Worm (Caenorhabditis elegans) whole organism, young adult: ENCODE data around the gene fbxb-20.

Experiments used
- B0261.1 ChIP-seq: sonication (generic microtip); optimal IDR thresholded peaks from 2 replicates; lab custom pipeline; 2016; ENCODE audit warnings: mild to moderate bottlenecking, missing genetic modification characterization, moderate library complexity, missing compliant biosample characterization
- C17E4.6 ChIP-seq: fragments of 200-800 bp; sonication (Bioruptor generic); IDR thresholded peaks from 2 replicates; pipeline ENCODE4 v1.3.6; 2022; ENCODE audit warnings: missing genetic modification reagents, missing genetic modification characterization, missing compliant biosample characterization
- F22D6.2 ChIP-seq: sonication (generic microtip); optimal IDR thresholded peaks from 2 replicates; lab custom pipeline; 2016; ENCODE audit warnings: mild to moderate bottlenecking, missing genetic modification characterization, missing compliant biosample characterization
- F23B12.7 ChIP-seq: sonication (generic microtip); optimal IDR thresholded peaks from 2 replicates; lab custom pipeline; 2017; ENCODE audit warnings: missing genetic modification characterization, mild to moderate bottlenecking, missing compliant biosample characterization, antibody characterized with exemption, moderate library complexity; ENCODE audit not compliant: insufficient read depth
- F57A8.1 ChIP-seq: fragments of 200-800 bp; sonication (Bioruptor generic); optimal IDR thresholded peaks from 2 replicates; lab custom pipeline; 2018; ENCODE audit warnings: mild to moderate bottlenecking, missing genetic modification characterization, moderate library complexity, missing compliant biosample characterization
- F57C9.4 ChIP-seq: sonication (generic microtip); optimal IDR thresholded peaks from 2 replicates; lab custom pipeline; 2017; ENCODE audit warnings: mild to moderate bottlenecking, missing genetic modification characterization, missing compliant biosample characterization
- K11D2.4 ChIP-seq: fragments of 200-800 bp; sonication (Bioruptor generic); IDR thresholded peaks from 2 replicates; pipeline ENCODE4 v1.3.6; 2022; ENCODE audit warnings: missing genetic modification reagents, missing genetic modification characterization, missing compliant biosample characterization
- T07F8.4 ChIP-seq: sonication (generic microtip); optimal IDR thresholded peaks from 2 replicates; lab custom pipeline; 2016; ENCODE audit warnings: mild to moderate bottlenecking, missing genetic modification characterization, moderate library complexity, missing compliant biosample characterization
- Y53F4B.3 ChIP-seq: fragments of 200-800 bp; sonication (Bioruptor generic); IDR thresholded peaks from 2 replicates; pipeline ENCODE4 v1.3.6; 2022; ENCODE audit warnings: missing genetic modification reagents, missing genetic modification characterization, missing compliant biosample characterization
- Y95B8A.8 ChIP-seq: fragments of 200-800 bp; sonication (Bioruptor generic); IDR thresholded peaks from 2 replicates; pipeline ENCODE4 v1.3.6; 2022; ENCODE audit warnings: missing genetic modification reagents, missing genetic modification characterization, missing compliant biosample characterization
- atf-7 ChIP-seq: sonication (generic microtip); optimal IDR thresholded peaks from 2 replicates; lab custom pipeline; 2017; ENCODE audit warnings: mild to moderate bottlenecking, missing genetic modification characterization, missing compliant biosample characterization
- attf-6 ChIP-seq: fragments of 200-800 bp; sonication (Bioruptor generic); IDR thresholded peaks from 2 replicates; pipeline ENCODE4 v1.3.6; 2022; ENCODE audit warnings: missing genetic modification reagents, missing genetic modification characterization, missing compliant biosample characterization
- ceh-100 ChIP-seq: fragments of 200-800 bp; sonication (Bioruptor generic); IDR thresholded peaks from 2 replicates; pipeline ENCODE4 v1.3.6; 2022; ENCODE audit warnings: missing genetic modification reagents, missing genetic modification characterization, missing compliant biosample characterization
- ceh-27 ChIP-seq: fragments of 200-800 bp; sonication (Bioruptor generic); optimal IDR thresholded peaks from 2 replicates; lab custom pipeline; 2018; ENCODE audit warnings: mild to moderate bottlenecking, missing genetic modification characterization, moderate library complexity, missing compliant biosample characterization
- ceh-40 ChIP-seq: fragments of 200-800 bp; sonication (Bioruptor generic); IDR thresholded peaks from 2 replicates; pipeline ENCODE4 v1.3.6; 2022; ENCODE audit warnings: missing genetic modification characterization, missing compliant biosample characterization
- ceh-58 ChIP-seq: fragments of 200-800 bp; sonication (Bioruptor generic); IDR thresholded peaks from 2 replicates; pipeline ENCODE4 v1.3.6; 2022; ENCODE audit warnings: missing genetic modification characterization, missing compliant biosample characterization
- ceh-91 ChIP-seq: fragments of 200-800 bp; sonication (Bioruptor generic); IDR thresholded peaks from 2 replicates; pipeline ENCODE4 v1.3.6; 2022; ENCODE audit warnings: missing genetic modification reagents, missing genetic modification characterization, missing compliant biosample characterization
- dox-1 ChIP-seq: fragments of 200-800 bp; sonication (Bioruptor generic); IDR thresholded peaks from 2 replicates; pipeline ENCODE4 v1.3.6; 2022; ENCODE audit warnings: missing genetic modification reagents, missing genetic modification characterization, missing compliant biosample characterization
- dpl-1 ChIP-seq: fragments of 150-350 bp; optimal IDR thresholded peaks from 2 replicates; lab custom pipeline; 2014; ENCODE audit warnings: missing biosample characterization, missing genetic modification reagents, missing genetic modification characterization
- fkh-3 ChIP-seq: sonication (generic microtip); optimal IDR thresholded peaks from 2 replicates; lab custom pipeline; 2016; ENCODE audit warnings: mild to moderate bottlenecking, missing genetic modification characterization, missing compliant biosample characterization
- hlh-12 ChIP-seq: sonication (generic microtip); optimal IDR thresholded peaks from 2 replicates; lab custom pipeline; 2016; ENCODE audit warnings: missing genetic modification characterization, missing compliant biosample characterization
- hmg-1.2 ChIP-seq: fragments of 200-800 bp; sonication (Bioruptor generic); IDR thresholded peaks from 2 replicates; pipeline ENCODE4 v1.3.6; 2022; ENCODE audit warnings: missing genetic modification reagents, missing genetic modification characterization, missing compliant biosample characterization
- hrde-1 ChIP-seq: sonication (generic microtip); optimal IDR thresholded peaks from 2 replicates; lab custom pipeline; 2016; ENCODE audit warnings: missing genetic modification characterization, mild to moderate bottlenecking, missing compliant biosample characterization, moderate library complexity, missing genotype, missing genetic modification reagents, borderline replicate concordance
- let-526 ChIP-seq: fragments of 200-800 bp; sonication (Bioruptor generic); IDR thresholded peaks from 2 replicates; pipeline ENCODE4 v1.3.6; 2022; ENCODE audit warnings: missing genetic modification reagents, missing genetic modification characterization, missing compliant biosample characterization
- let-607 ChIP-seq, 2 experiments: fragments of 200-800 bp in 1 of 2; sonication (Bioruptor generic) in 1 of 2; sonication (generic microtip) in 1 of 2; optimal IDR thresholded peaks; 2 replicates each; lab custom pipeline; 2016 to 2018; ENCODE audit warnings: mild to moderate bottlenecking in 2 of 2, missing compliant biosample characterization in 2 of 2, missing genetic modification characterization in 2 of 2, moderate library complexity in 2 of 2, missing genotype in 1 of 2
- lin-35 ChIP-seq, 3 experiments: fragments of 150-350 bp in 2 of 3; sonication (generic microtip) in 1 of 3; optimal IDR thresholded peaks; 2 replicates each; lab custom pipeline; 2014 to 2018; ENCODE audit warnings: missing biosample characterization in 3 of 3, missing genetic modification characterization in 3 of 3, missing genetic modification reagents in 3 of 3
- lsl-1 ChIP-seq: fragments of 200-800 bp; sonication (Bioruptor generic); optimal IDR thresholded peaks from 2 replicates; lab custom pipeline; 2018; ENCODE audit warnings: mild to moderate bottlenecking, missing genetic modification characterization, moderate library complexity, missing compliant biosample characterization
- madf-3 ChIP-seq: fragments of 200-800 bp; sonication (Bioruptor generic); IDR thresholded peaks from 2 replicates; pipeline ENCODE4 v1.3.6; 2022; ENCODE audit warnings: missing genetic modification reagents, missing genetic modification characterization, missing compliant biosample characterization
- madf-8 ChIP-seq: fragments of 200-800 bp; sonication (Bioruptor generic); conservative IDR thresholded peaks from 2 replicates; pipeline ENCODE4 v1.3.6; 2022; ENCODE audit warnings: missing genetic modification reagents, missing genetic modification characterization, missing compliant biosample characterization
- mel-28 ChIP-seq: sonication (generic microtip); optimal IDR thresholded peaks from 2 replicates; lab custom pipeline; 2016; ENCODE audit warnings: borderline replicate concordance, mild to moderate bottlenecking, missing genetic modification characterization, missing compliant biosample characterization
- nhr-120 ChIP-seq: fragments of 200-800 bp; sonication (Bioruptor generic); IDR thresholded peaks from 2 replicates; pipeline ENCODE4 v1.3.6; 2022; ENCODE audit warnings: missing genetic modification characterization, missing compliant biosample characterization
- pha-4 ChIP-seq: fragments of 150-350 bp; sonication (generic microtip); optimal IDR thresholded peaks from 2 replicates; lab custom pipeline; 2014; ENCODE audit warnings: missing biosample characterization, missing genetic modification reagents, missing genetic modification characterization
- sea-2 ChIP-seq: fragments of 200-800 bp; sonication (Bioruptor generic); IDR thresholded peaks from 2 replicates; pipeline ENCODE4 v1.3.6; 2022; ENCODE audit warnings: missing genetic modification characterization, missing compliant biosample characterization
- snpc-1.1 ChIP-seq: sonication (generic microtip); optimal IDR thresholded peaks from 2 replicates; lab custom pipeline; 2017; ENCODE audit warnings: missing genetic modification characterization, mild to moderate bottlenecking, missing compliant biosample characterization, antibody characterized with exemption, moderate library complexity, missing genotype, missing genetic modification reagents; ENCODE audit not compliant: insufficient read depth
- snpc-3.4 ChIP-seq: sonication (generic microtip); optimal IDR thresholded peaks from 2 replicates; lab custom pipeline; 2017; ENCODE audit warnings: missing genetic modification characterization, mild to moderate bottlenecking, missing compliant biosample characterization, antibody characterized with exemption, moderate library complexity, missing genotype, missing genetic modification reagents
- snpc-4 ChIP-seq, 5 experiments: fragments of 150-350 bp in 1 of 5; sonication (generic microtip) in 4 of 5; optimal IDR thresholded peaks; 2 replicates each; lab custom pipeline; 2014 to 2018; ENCODE audit warnings: missing genetic modification characterization in 5 of 5, missing biosample characterization in 3 of 5, antibody characterized with exemption in 2 of 5, mild to moderate bottlenecking in 2 of 5, missing compliant biosample characterization in 2 of 5, missing genotype in 2 of 5, moderate library complexity in 2 of 5, missing genetic modification reagents in 1 of 5
- tbx-9 ChIP-seq: sonication (generic microtip); optimal IDR thresholded peaks from 2 replicates; lab custom pipeline; 2016; ENCODE audit warnings: borderline replicate concordance, missing genetic modification characterization, inconsistent platforms, missing compliant biosample characterization
- tlf-1 ChIP-seq: fragments of 200-800 bp; sonication (Bioruptor generic); optimal IDR thresholded peaks from 2 replicates; lab custom pipeline; 2018; ENCODE audit warnings: mild to moderate bottlenecking, missing genetic modification characterization, missing compliant biosample characterization
- unc-130 ChIP-seq: sonication (generic microtip); optimal IDR thresholded peaks from 2 replicates; lab custom pipeline; 2016; ENCODE audit warnings: missing genetic modification reagents, missing genetic modification characterization, missing compliant biosample characterization
- xnd-1 ChIP-seq: sonication (generic microtip); optimal IDR thresholded peaks from 2 replicates; lab custom pipeline; 2016; ENCODE audit warnings: missing genotype, missing genetic modification reagents, missing genetic modification characterization, missing compliant biosample characterization
- zfh-2 ChIP-seq: fragments of 200-800 bp; sonication (Bioruptor generic); conservative IDR thresholded peaks from 2 replicates; pipeline ENCODE4 v1.3.6; 2022; ENCODE audit warnings: missing genetic modification reagents, missing genetic modification characterization, missing compliant biosample characterization
- zim-3 ChIP-seq: sonication (generic microtip); optimal IDR thresholded peaks from 2 replicates; lab custom pipeline; 2017; ENCODE audit warnings: mild to moderate bottlenecking, missing genetic modification characterization, moderate library complexity, missing compliant biosample characterization

Gene fbxb-20

DNA sequence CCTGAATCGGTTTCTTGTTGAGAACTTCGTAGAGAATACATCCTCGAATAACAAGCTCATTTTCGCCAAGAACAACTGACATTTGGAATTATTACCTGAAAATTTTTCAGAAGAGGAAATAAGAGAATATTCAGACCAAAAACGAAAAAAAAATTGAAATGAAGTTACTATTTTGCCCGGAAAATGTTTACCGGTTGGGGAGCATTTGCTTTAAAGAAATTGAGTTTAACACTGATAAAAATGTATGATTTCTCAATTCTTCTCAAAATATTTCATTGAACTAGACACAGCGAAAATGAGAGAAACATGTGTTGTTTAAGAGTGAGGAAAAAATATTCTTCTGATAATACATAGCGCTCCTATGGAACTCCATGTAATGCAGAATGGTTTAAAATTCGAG is 34.0 kb downstream of the fbxb-20 start, which contains the start of gene fbxa-165:
fbxa-165 (minus strand) TSS at position 101 of the 400 bp plus-strand sequence.
- TF ChIP-seq fkh-3 (tag; lab: Kevin White, UChicago): no peak
- TF ChIP-seq tlf-1: no peak
- TF ChIP-seq let-526 (GFP tag; lab: Robert Waterston, UW): no peak
- no peak for TF ChIP-seq F57A8.1
- no peak for TF ChIP-seq pha-4
- TF ChIP-seq ceh-91: no peak
- TF ChIP-seq Y53F4B.3 (GFP tag; lab: Robert Waterston, UW): no peak
- no peak for TF ChIP-seq xnd-1 (tag; lab: Kevin White, UChicago)
- no peak for TF ChIP-seq hlh-12 (tag; lab: Kevin White, UChicago)
- TF ChIP-seq lsl-1 (GFP tag; lab: Kevin White, UChicago): no peak
- TF ChIP-seq nhr-120 (GFP tag; lab: Robert Waterston, UW): no peak
- no peak for TF ChIP-seq unc-130 (GFP tag; lab: Kevin White, UChicago)
- TF ChIP-seq madf-3 (GFP tag; lab: Robert Waterston, UW): no peak
- TF ChIP-seq, all 124 proteins: peak for 0

DNA sequence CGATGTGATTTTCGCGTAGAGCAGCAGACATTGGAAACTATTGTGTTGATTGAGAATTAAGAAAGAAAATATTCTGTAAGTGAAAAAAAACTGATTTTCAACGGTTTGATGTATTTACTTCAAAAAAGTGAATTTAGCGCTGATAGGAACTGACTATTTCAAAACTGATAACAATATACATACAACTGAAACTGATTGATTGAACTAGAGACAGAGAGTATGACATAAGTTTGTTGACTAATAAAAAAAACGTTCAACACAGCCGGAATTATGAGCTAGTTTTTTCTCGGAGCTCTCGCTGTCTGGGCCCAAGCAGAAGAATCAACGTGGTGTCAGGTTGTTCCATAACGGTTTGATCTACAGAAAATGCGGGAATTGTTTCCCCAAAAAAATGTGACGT is 36.4 kb downstream of the fbxb-20 start, which contains the start of gene fbxa-164:
fbxa-164 (minus strand) TSS at position 101 of the 400 bp plus-strand sequence.
- TF ChIP-seq dpl-1 (GFP tag; lab: Kevin White, UChicago): no peak
- TF ChIP-seq zfh-2 (GFP tag; lab: Robert Waterston, UW): no peak
- no peak for TF ChIP-seq unc-130 (GFP tag; lab: Kevin White, UChicago)
- TF ChIP-seq F57C9.4: no peak
- no peak for TF ChIP-seq let-607 (tag; optimal IDR thresholded peaks at IDR 0.05; lab: Kevin White, UChicago)
- TF ChIP-seq zim-3 (tag; lab: Kevin White, UChicago): no peak
- TF ChIP-seq dox-1 (GFP tag; lab: Robert Waterston, UW): no peak
- no peak for TF ChIP-seq lin-35 (GFP tag; optimal IDR thresholded peaks at IDR 0.05; lab: Kevin White, UChicago)
- TF ChIP-seq attf-6 (GFP tag; lab: Robert Waterston, UW): no peak
- TF ChIP-seq atf-7: no peak
- no peak for TF ChIP-seq F23B12.7
- no peak for TF ChIP-seq mel-28 (tag; lab: Kevin White, UChicago)
- no peak for TF ChIP-seq F22D6.2
- no peak for TF ChIP-seq ceh-27 (GFP tag; lab: Kevin White, UChicago)
- no peak for TF ChIP-seq Y95B8A.8 (GFP tag; lab: Robert Waterston, UW)
- TF ChIP-seq snpc-3.4 (tag; lab: Kevin White, UChicago): no peak
- no peak for TF ChIP-seq madf-8
- TF ChIP-seq C17E4.6: no peak

ce11 chrII:1610630-1611029 is 39.8 kb downstream of the fbxb-20 start, which contains the start of gene fbxa-163:
fbxa-163 (minus strand) TSS chrII:1610730.
- TF ChIP-seq ceh-40 (GFP tag; lab: Robert Waterston, UW) (no peak), dox-1 (GFP tag; lab: Robert Waterston, UW) (no peak), K11D2.4 (GFP tag; lab: Robert Waterston, UW) (no peak), snpc-1.1 (tag; lab: Kevin White, UChicago) (no peak), tbx-9 (tag; lab: Kevin White, UChicago) (no peak), T07F8.4 (tag; lab: Kevin White, UChicago) (no peak), ceh-100 (GFP tag; lab: Robert Waterston, UW) (no peak), tlf-1 (no peak), hrde-1 (no peak), ceh-91 (no peak), snpc-4 (GFP tag; optimal IDR thresholded peaks at IDR 0.05; lab: Kevin White, UChicago) (no peak), snpc-4 (tag; optimal IDR thresholded peaks at IDR 0.05; lab: Kevin White, UChicago) (no peak), ceh-58 (GFP tag; lab: Robert Waterston, UW) (no peak), B0261.1 (tag; lab: Kevin White, UChicago) (no peak), hmg-1.2 (GFP tag; lab: Robert Waterston, UW) (no peak), sea-2 (no peak)
